Fruit fly (Drosophila melanogaster) whole organism, embryonic: ENCODE data around the gene RpS20.
A peak's percentile ranks its signal among the peaks of the same experiment; 100 is the strongest.

Experiments
- Blimp-1 ChIP-seq: fragments of 200-800 bp; sonication (Bioruptor generic); optimal IDR thresholded peaks from 3 replicates; lab custom pipeline; 2018; ENCODE audit warnings: missing biosample characterization, missing genetic modification characterization, mild to moderate bottlenecking, moderate library complexity, missing genetic modification reagents
- CG10321 ChIP-seq: fragments of 200-800 bp; sonication (Bioruptor generic); IDR thresholded peaks from 2 replicates; pipeline ENCODE4 v1.3.6; 2022; ENCODE audit warnings: missing biosample characterization, missing genetic modification characterization
- CG13424 ChIP-seq: fragments of 200-800 bp; sonication (Bioruptor generic); optimal IDR thresholded peaks from 2 replicates; lab custom pipeline; 2019; ENCODE audit warnings: missing biosample characterization, mild to moderate bottlenecking, missing genetic modification characterization, moderate library complexity
- CG13775 ChIP-seq: fragments of 200-800 bp; sonication (Bioruptor generic); optimal IDR thresholded peaks from 3 replicates; lab custom pipeline; 2017; ENCODE audit warnings: missing biosample characterization, mild to moderate bottlenecking, missing genetic modification characterization
- CG17385 ChIP-seq: fragments of 200-800 bp; sonication (Bioruptor generic); optimal IDR thresholded peaks from 3 replicates; lab custom pipeline; 2018; ENCODE audit warnings: missing biosample characterization, mild to moderate bottlenecking, missing genetic modification characterization
- CG18619 ChIP-seq: fragments of 200-800 bp; sonication (Bioruptor generic); optimal IDR thresholded peaks from 3 replicates; lab custom pipeline; 2017; ENCODE audit warnings: missing biosample characterization, mild to moderate bottlenecking, missing genetic modification characterization
- CG2120 ChIP-seq: fragments of 200-800 bp; sonication (Bioruptor generic); optimal IDR thresholded peaks from 3 replicates; lab custom pipeline; 2016; ENCODE audit warnings: missing biosample characterization, missing genetic modification characterization
- CG3163 ChIP-seq: fragments of 200-800 bp; sonication (Bioruptor generic); optimal IDR thresholded peaks from 3 replicates; lab custom pipeline; 2016; ENCODE audit warnings: missing biosample characterization, missing genetic modification characterization
- CG32767 ChIP-seq: fragments of 200-800 bp; sonication (Bioruptor generic); IDR thresholded peaks from 2 replicates; pipeline ENCODE4 v1.3.6; 2022; ENCODE audit warnings: missing biosample characterization, missing genetic modification characterization
- CG4404 ChIP-seq: fragments of 200-800 bp; sonication (Bioruptor generic); IDR thresholded peaks from 2 replicates; pipeline ENCODE4 v1.3.6; 2022; ENCODE audit warnings: missing biosample characterization, missing genetic modification characterization
- CG4820 ChIP-seq: fragments of 200-800 bp; sonication (Bioruptor generic); optimal IDR thresholded peaks from 3 replicates; lab custom pipeline; 2016; ENCODE audit warnings: missing biosample characterization, missing genetic modification characterization
- CG5245 ChIP-seq: fragments of 200-800 bp; sonication (Bioruptor generic); optimal IDR thresholded peaks from 3 replicates; lab custom pipeline; 2016; ENCODE audit warnings: missing biosample characterization, missing genetic modification characterization
- CG6791 ChIP-seq: fragments of 200-800 bp; sonication (Bioruptor generic); IDR thresholded peaks from 3 replicates; pipeline ENCODE4 v1.3.6; 2022; ENCODE audit warnings: missing biosample characterization, missing genetic modification characterization; ENCODE audit not compliant: partially characterized antibody
- CG7271 ChIP-seq: fragments of 200-800 bp; sonication (Bioruptor generic); optimal IDR thresholded peaks from 2 replicates; lab custom pipeline; 2018; ENCODE audit warnings: missing biosample characterization, mild to moderate bottlenecking, missing genetic modification characterization, moderate library complexity
- CG8290 ChIP-seq, 3 experiments: fragments of 200-800 bp; sonication (Bioruptor generic); optimal IDR thresholded peaks; 2 replicates each; lab custom pipeline; 2016 to 2019; ENCODE audit warnings: missing biosample characterization in 3 of 3, missing genetic modification characterization in 3 of 3, mild to moderate bottlenecking in 2 of 3, moderate library complexity in 1 of 3
- CG8478 ChIP-seq: fragments of >200 bp; optimal IDR thresholded peaks from 2 replicates; lab custom pipeline; 2018
- Drgx ChIP-seq: fragments of 200-800 bp; sonication (Bioruptor generic); IDR thresholded peaks from 2 replicates; pipeline ENCODE4 v1.3.6; 2022; ENCODE audit warnings: missing biosample characterization, missing genetic modification characterization
- Hsf ChIP-seq: fragments of 200-800 bp; sonication (Bioruptor generic); optimal IDR thresholded peaks from 3 replicates; lab custom pipeline; 2016; ENCODE audit warnings: missing biosample characterization, missing genetic modification characterization
- Lhr ChIP-seq: fragments of 200-800 bp; sonication (Bioruptor generic); optimal IDR thresholded peaks from 3 replicates; lab custom pipeline; 2017; ENCODE audit warnings: mild to moderate bottlenecking, missing biosample characterization, missing genetic modification reagents, missing genetic modification characterization
- Mad ChIP-seq: fragments of 200-800 bp; sonication (Bioruptor generic); optimal IDR thresholded peaks from 2 replicates; lab custom pipeline; 2016; ENCODE audit warnings: missing biosample characterization, missing genetic modification characterization
- Mes4 ChIP-seq: fragments of 200-800 bp; sonication (Bioruptor generic); optimal IDR thresholded peaks from 2 replicates; lab custom pipeline; 2016; ENCODE audit warnings: missing biosample characterization, missing genetic modification characterization
- NfI ChIP-seq: fragments of 200-800 bp; sonication (Bioruptor generic); optimal IDR thresholded peaks from 3 replicates; lab custom pipeline; 2018; ENCODE audit warnings: missing biosample characterization, mild to moderate bottlenecking, missing genetic modification characterization, moderate library complexity
- Spps ChIP-seq: fragments of 200-800 bp; sonication (Bioruptor generic); optimal IDR thresholded peaks from 2 replicates; lab custom pipeline; 2018; ENCODE audit warnings: missing biosample characterization, mild to moderate bottlenecking, missing genetic modification characterization
- Trl ChIP-seq, 3 experiments: fragments of >200 bp in 2 of 3; fragments of 200-800 bp in 1 of 3; sonication (Bioruptor generic) in 1 of 3; optimal IDR thresholded peaks; 2 replicates in 1 of 3; 3 replicates in 2 of 3; lab custom pipeline; 2016 to 2017; ENCODE audit warnings: missing biosample characterization in 1 of 3, missing genetic modification characterization in 1 of 3
- bsh ChIP-seq, 2 experiments: fragments of 200-800 bp; sonication (Bioruptor generic); optimal IDR thresholded peaks; 2 replicates each; lab custom pipeline; 2017 to 2018; ENCODE audit warnings: mild to moderate bottlenecking in 2 of 2, missing biosample characterization in 2 of 2, missing genetic modification characterization in 2 of 2, moderate library complexity in 1 of 2
- corto ChIP-seq: fragments of 200-800 bp; sonication (Bioruptor generic); optimal IDR thresholded peaks from 2 replicates; lab custom pipeline; 2016; ENCODE audit warnings: missing biosample characterization, mild to moderate bottlenecking, missing genetic modification characterization, moderate library complexity
- gcm ChIP-seq: fragments of 200-800 bp; sonication (Bioruptor generic); optimal IDR thresholded peaks from 2 replicates; lab custom pipeline; 2019; ENCODE audit warnings: missing biosample characterization, mild to moderate bottlenecking, missing genetic modification characterization, moderate library complexity
- gt ChIP-seq: fragments of 200-800 bp; sonication (Bioruptor generic); IDR thresholded peaks from 2 replicates; pipeline ENCODE4 v1.3.6; 2022; ENCODE audit warnings: missing biosample characterization, missing genetic modification characterization
- inv ChIP-seq: fragments of 200-800 bp; sonication (Bioruptor generic); IDR thresholded peaks from 2 replicates; pipeline ENCODE4 v1.3.6; 2022; ENCODE audit warnings: missing biosample characterization, missing genetic modification characterization; ENCODE audit not compliant: partially characterized antibody
- lbe ChIP-seq: fragments of 200-800 bp; sonication (Bioruptor generic); optimal IDR thresholded peaks from 2 replicates; lab custom pipeline; 2016; ENCODE audit warnings: missing biosample characterization, mild to moderate bottlenecking, missing genetic modification characterization
- mirr ChIP-seq: fragments of 200-800 bp; sonication (Bioruptor generic); optimal IDR thresholded peaks from 3 replicates; lab custom pipeline; 2018; ENCODE audit warnings: missing biosample characterization, mild to moderate bottlenecking, missing genetic modification characterization
- nom ChIP-seq: fragments of 200-800 bp; sonication (Bioruptor generic); optimal IDR thresholded peaks from 2 replicates; lab custom pipeline; 2017; ENCODE audit warnings: missing biosample characterization, missing genetic modification characterization, mild to moderate bottlenecking, moderate library complexity, missing genetic modification reagents
- pum ChIP-seq: fragments of 200-800 bp; sonication (Bioruptor generic); optimal IDR thresholded peaks from 2 replicates; lab custom pipeline; 2016; ENCODE audit warnings: missing biosample characterization, missing genetic modification characterization
- pzg ChIP-seq: fragments of 200-800 bp; sonication (Bioruptor generic); optimal IDR thresholded peaks from 3 replicates; lab custom pipeline; 2018; ENCODE audit warnings: missing biosample characterization, mild to moderate bottlenecking, missing genetic modification characterization, moderate library complexity
- salm ChIP-seq: fragments of 200-800 bp; sonication (Bioruptor generic); optimal IDR thresholded peaks from 2 replicates; lab custom pipeline; 2018; ENCODE audit warnings: missing biosample characterization, mild to moderate bottlenecking, missing genetic modification characterization
- sens ChIP-seq: fragments of 200-800 bp; sonication (Bioruptor generic); peaks from one replicate; lab custom pipeline; 2016; ENCODE audit warnings: missing biosample characterization, missing genetic modification characterization
- slp2 ChIP-seq: fragments of 200-800 bp; sonication (Bioruptor generic); optimal IDR thresholded peaks from 2 replicates; lab custom pipeline; 2016; ENCODE audit warnings: missing biosample characterization, missing genetic modification characterization
- sug ChIP-seq: fragments of 200-800 bp; optimal IDR thresholded peaks from 2 replicates; lab custom pipeline; 2019; ENCODE audit warnings: missing biosample characterization, mild to moderate bottlenecking, missing genetic modification characterization, moderate library complexity

RpS20 gene

DNA sequence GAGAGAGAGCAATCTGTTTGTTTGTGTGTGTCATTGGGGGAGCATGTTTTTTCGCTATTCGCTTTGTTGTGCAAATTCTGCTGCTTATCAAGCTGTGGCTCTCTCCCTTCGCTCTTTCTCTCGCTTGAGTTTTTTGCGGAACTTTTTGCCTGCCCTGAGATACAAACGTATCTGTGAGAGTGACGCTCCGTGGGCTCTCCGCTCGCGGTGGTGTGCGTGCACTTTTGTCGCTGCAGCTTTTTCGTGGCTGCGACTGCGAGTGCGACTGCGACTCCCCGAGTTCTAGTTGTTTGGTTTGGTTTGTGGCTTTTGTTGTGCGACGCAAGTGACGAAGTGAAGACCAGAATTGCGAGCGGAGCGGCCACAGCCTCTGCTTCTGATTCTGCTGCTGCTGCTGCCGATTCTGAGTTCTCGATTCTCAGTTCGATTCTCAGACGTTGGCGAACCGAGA lies 39.3 kb upstream of the RpS20 start:
- TF ChIP-seq CG8290 (GFP tag; optimal IDR thresholded peaks at IDR 0.05; lab: Kevin White, UChicago) (no peak), CG8290 (tag; optimal IDR thresholded peaks at IDR 0.05; lab: Kevin White, UChicago) (no peak), Drgx (GFP tag; lab: Robert Waterston, UW) (peak; percentile 82), CG6791 (GFP tag; lab: Robert Waterston, UW) (0 out of 3 replicates have a peak, but pooled peaks have one; percentile 7), slp2 (no peak), Mes4 (no peak), nom (GFP tag; lab: Kevin White, UChicago) (peak; percentile 62), Trl (optimal IDR thresholded peaks at IDR 0.05; lab: Kevin White, UChicago) (peak; percentile 40 to 43), Trl (GFP tag; optimal IDR thresholded peaks at IDR 0.05; lab: Kevin White, UChicago) (no peak), CG3163 (GFP tag; lab: Kevin White, UChicago) (no peak), sug (tag; lab: Kevin White, UChicago) (no peak), CG13424 (tag; lab: Kevin White, UChicago) (no peak), corto (GFP tag; lab: Kevin White, UChicago) (peak; percentile 40), Lhr (GFP tag; lab: Kevin White, UChicago) (no peak), pzg (GFP tag; lab: Kevin White, UChicago) (no peak), CG4404 (GFP tag; lab: Robert Waterston, UW) (no peak), lbe (GFP tag; lab: Kevin White, UChicago) (peak; percentile 83), NfI (no peak)
- TF ChIP-seq, all 482 proteins: peak for 6

DNA sequence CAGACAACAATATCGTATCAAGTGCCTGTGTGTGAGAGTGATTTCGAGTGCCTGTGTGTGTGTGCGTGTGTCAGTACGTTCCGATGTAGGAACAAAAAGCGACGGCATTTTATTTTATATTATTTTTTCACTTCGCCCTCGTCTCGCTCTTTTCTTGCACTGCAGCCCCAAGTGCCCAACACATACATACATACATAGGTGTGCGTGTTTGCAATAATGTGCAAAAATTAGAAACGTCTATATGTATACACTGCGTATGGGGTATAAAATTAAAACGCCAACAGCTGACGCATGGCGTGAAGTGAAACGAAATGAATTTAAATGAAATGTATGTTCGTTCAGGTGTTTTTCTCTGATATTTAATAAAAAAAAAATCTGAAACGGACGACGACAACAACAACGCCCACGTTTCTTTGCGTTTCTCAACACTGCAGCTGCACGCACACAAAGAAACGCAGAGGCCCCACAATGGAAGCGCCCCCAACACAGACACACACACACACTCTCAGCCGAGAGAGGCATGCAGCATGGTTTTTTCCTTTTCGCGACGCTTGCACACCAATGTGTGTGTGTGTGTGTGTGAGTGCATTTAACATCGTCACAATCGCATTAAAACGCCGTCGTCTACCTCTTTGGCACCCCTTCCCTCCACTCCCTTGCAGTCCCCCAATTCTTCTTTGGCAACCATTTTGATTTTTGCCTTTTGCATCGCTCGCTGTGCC lies 38.1 kb upstream of the RpS20 start:
- TF ChIP-seq CG10321 (no peak), Spps (tag; lab: Kevin White, UChicago) (no peak), CG2120 (no peak), Blimp-1 (no peak), CG17385 (GFP tag; lab: Kevin White, UChicago) (no peak), mirr (no peak), salm (tag; lab: Kevin White, UChicago) (no peak), CG18619 (GFP tag; lab: Kevin White, UChicago) (no peak), Mad (GFP tag; lab: Kevin White, UChicago) (no peak), gt (GFP tag; lab: Robert Waterston, UW) (no peak), Hsf (no peak), CG32767 (no peak), CG4820 (GFP tag; lab: Kevin White, UChicago) (no peak), corto (GFP tag; lab: Kevin White, UChicago) (peak; percentile 12), CG5245 (GFP tag; lab: Kevin White, UChicago) (no peak), gcm (GFP tag; lab: Kevin White, UChicago) (no peak), CG8478 (lab: Kevin White, UChicago) (no peak), bsh (GFP tag; optimal IDR thresholded peaks at IDR 0.05; lab: Kevin White, UChicago) (peak in 1 of 2 experiments; percentile 54), sens (GFP tag; lab: Kevin White, UChicago) (peak; percentile 28), pum (GFP tag; lab: Kevin White, UChicago) (no peak), Drgx (GFP tag; lab: Robert Waterston, UW) (peak; percentile 55; the same call in 1 of the 2 replicates), lbe (GFP tag; lab: Kevin White, UChicago) (peak; percentile 22), CG7271 (tag; lab: Kevin White, UChicago) (no peak), CG13775 (GFP tag; lab: Kevin White, UChicago) (no peak), nom (GFP tag; lab: Kevin White, UChicago) (peak; percentile 13), inv (no peak)
